Fruit fly (Drosophila melanogaster) whole organism, embryonic: ENCODE data around the gene pkaap.

Experiments used
- Abd-B ChIP-seq: fragments of 200-800 bp; sonication (Bioruptor generic); optimal IDR thresholded peaks from 2 replicates; lab custom pipeline; 2018; ENCODE audit warnings: missing biosample characterization, mild to moderate bottlenecking, missing genetic modification characterization, moderate library complexity
- Antp ChIP-seq: fragments of 200-800 bp; sonication (Bioruptor generic); optimal IDR thresholded peaks from 3 replicates; lab custom pipeline; 2016; ENCODE audit warnings: missing biosample characterization, missing genetic modification characterization
- CG10321 ChIP-seq: fragments of 200-800 bp; sonication (Bioruptor generic); IDR thresholded peaks from 2 replicates; pipeline ENCODE4 v1.3.6; 2022; ENCODE audit warnings: missing biosample characterization, missing genetic modification characterization
- CG11723 ChIP-seq: fragments of 200-800 bp; sonication (Bioruptor generic); optimal IDR thresholded peaks from 2 replicates; lab custom pipeline; 2017; ENCODE audit warnings: missing biosample characterization, mild to moderate bottlenecking, missing genetic modification characterization
- CG12659 ChIP-seq: fragments of 200-800 bp; sonication (Bioruptor generic); optimal IDR thresholded peaks from 3 replicates; lab custom pipeline; 2017; ENCODE audit warnings: mild to moderate bottlenecking, missing biosample characterization, missing genetic modification reagents, missing genetic modification characterization
- CG14441 ChIP-seq: fragments of 200-800 bp; sonication (Bioruptor generic); IDR thresholded peaks from 2 replicates; pipeline ENCODE4 v1.3.6; 2022; ENCODE audit warnings: missing biosample characterization, missing genetic modification characterization
- CG15011 ChIP-seq: fragments of 200-800 bp; sonication (Bioruptor generic); optimal IDR thresholded peaks from 3 replicates; lab custom pipeline; 2018; ENCODE audit warnings: missing biosample characterization, mild to moderate bottlenecking, missing genetic modification characterization
- CG15269 ChIP-seq: fragments of 200-800 bp; sonication (Bioruptor generic); optimal IDR thresholded peaks from 2 replicates; lab custom pipeline; 2018; ENCODE audit warnings: missing biosample characterization, mild to moderate bottlenecking, missing genetic modification characterization, moderate library complexity
- CG15479 ChIP-seq: fragments of 200-800 bp; sonication (Bioruptor generic); optimal IDR thresholded peaks from 3 replicates; lab custom pipeline; 2019; ENCODE audit warnings: missing biosample characterization, mild to moderate bottlenecking, missing genetic modification characterization, moderate library complexity
- CG17912 ChIP-seq: fragments of 200-800 bp; sonication (Bioruptor generic); optimal IDR thresholded peaks from 2 replicates; lab custom pipeline; 2018; ENCODE audit warnings: missing biosample characterization, mild to moderate bottlenecking, missing genetic modification characterization
- CG2889 ChIP-seq: fragments of 200-800 bp; sonication (Bioruptor generic); IDR thresholded peaks from 3 replicates; pipeline ENCODE4 v1.3.6; 2022; ENCODE audit warnings: missing biosample characterization, missing genetic modification characterization
- CG30020 ChIP-seq: fragments of 200-800 bp; optimal IDR thresholded peaks from 2 replicates; lab custom pipeline; 2019; ENCODE audit warnings: missing biosample characterization, mild to moderate bottlenecking, missing genetic modification characterization, moderate library complexity
- CG32767 ChIP-seq: fragments of 200-800 bp; sonication (Bioruptor generic); IDR thresholded peaks from 2 replicates; pipeline ENCODE4 v1.3.6; 2022; ENCODE audit warnings: missing biosample characterization, missing genetic modification characterization
- CG3847 ChIP-seq: fragments of 200-800 bp; sonication (Bioruptor generic); IDR thresholded peaks from 2 replicates; pipeline ENCODE4 v1.3.6; 2022; ENCODE audit warnings: missing biosample characterization, missing genetic modification characterization
- CG4360 ChIP-seq: fragments of 200-800 bp; sonication (Bioruptor generic); IDR thresholded peaks from 2 replicates; pipeline ENCODE4 v1.3.6; 2022; ENCODE audit warnings: missing biosample characterization, missing genetic modification characterization
- CG7556 ChIP-seq: fragments of 200-800 bp; sonication (Bioruptor generic); optimal IDR thresholded peaks from 2 replicates; lab custom pipeline; 2017; ENCODE audit warnings: missing biosample characterization, mild to moderate bottlenecking, missing genetic modification characterization
- CG7786 ChIP-seq: fragments of 200-800 bp; sonication (Bioruptor generic); optimal IDR thresholded peaks from 2 replicates; lab custom pipeline; 2016; ENCODE audit warnings: missing biosample characterization, missing genetic modification characterization
- CG8290 ChIP-seq, 3 experiments: fragments of 200-800 bp; sonication (Bioruptor generic); optimal IDR thresholded peaks; 2 replicates each; lab custom pipeline; 2016 to 2019; ENCODE audit warnings: missing biosample characterization in 3 of 3, missing genetic modification characterization in 3 of 3, mild to moderate bottlenecking in 2 of 3, moderate library complexity in 1 of 3
- Chrac-16 ChIP-seq: fragments of 200-800 bp; sonication (Bioruptor generic); optimal IDR thresholded peaks from 3 replicates; lab custom pipeline; 2016; ENCODE audit warnings: missing biosample characterization, missing genetic modification characterization
- CrebB ChIP-seq: fragments of 200-800 bp; sonication (Bioruptor generic); optimal IDR thresholded peaks from 3 replicates; lab custom pipeline; 2018; ENCODE audit warnings: missing biosample characterization, mild to moderate bottlenecking, missing genetic modification characterization
- Dip3 ChIP-seq: fragments of 200-800 bp; sonication (Bioruptor generic); optimal IDR thresholded peaks from 3 replicates; lab custom pipeline; 2016; ENCODE audit warnings: missing biosample characterization, missing genetic modification characterization
- Doc2 ChIP-seq: fragments of 200-800 bp; sonication (Bioruptor generic); IDR thresholded peaks from 2 replicates; pipeline ENCODE4 v1.3.6; 2022; ENCODE audit warnings: missing biosample characterization, missing genetic modification characterization
- Elba2 ChIP-seq: fragments of 200-800 bp; sonication (Bioruptor generic); optimal IDR thresholded peaks from 3 replicates; lab custom pipeline; 2016; ENCODE audit warnings: missing biosample characterization, missing genetic modification characterization
- Fer3 ChIP-seq: fragments of 200-800 bp; sonication (Bioruptor generic); optimal IDR thresholded peaks from 2 replicates; lab custom pipeline; 2018; ENCODE audit warnings: missing biosample characterization, mild to moderate bottlenecking, missing genetic modification characterization, moderate library complexity
- Hey ChIP-seq: fragments of 200-800 bp; sonication (Bioruptor generic); optimal IDR thresholded peaks from 3 replicates; lab custom pipeline; 2018; ENCODE audit warnings: missing biosample characterization, mild to moderate bottlenecking, missing genetic modification characterization
- Hr78 ChIP-seq, 2 experiments: fragments of 200-800 bp in 1 of 2; fragments of >200 bp in 1 of 2; sonication (Bioruptor generic) in 1 of 2; optimal IDR thresholded peaks; 2 replicates each; lab custom pipeline; 2017 to 2019; ENCODE audit warnings: missing biosample characterization in 2 of 2, missing genetic modification characterization in 2 of 2, mild to moderate bottlenecking in 1 of 2, moderate library complexity in 1 of 2
- Jarid2 ChIP-seq: fragments of 200-800 bp; sonication (Bioruptor generic); optimal IDR thresholded peaks from 3 replicates; lab custom pipeline; 2017; ENCODE audit warnings: mild to moderate bottlenecking, missing biosample characterization, missing genetic modification reagents, missing genetic modification characterization
- MBD-R2 ChIP-seq: fragments of 200-800 bp; sonication (Bioruptor generic); IDR thresholded peaks from 2 replicates; pipeline ENCODE4 v1.3.6; 2022; ENCODE audit warnings: missing biosample characterization, missing genetic modification characterization
- Nf-YA ChIP-seq: fragments of 200-800 bp; sonication (Bioruptor generic); IDR thresholded peaks from 2 replicates; pipeline ENCODE4 v1.3.6; 2022; ENCODE audit warnings: missing biosample characterization, missing genetic modification characterization
- Nf-YC ChIP-seq: fragments of 200-800 bp; optimal IDR thresholded peaks from 3 replicates; lab custom pipeline; 2019; ENCODE audit warnings: missing biosample characterization, mild to moderate bottlenecking, missing genetic modification characterization, moderate library complexity
- Opbp ChIP-seq: fragments of 200-800 bp; sonication (Bioruptor generic); IDR thresholded peaks from 3 replicates; pipeline ENCODE4 v1.3.6; 2022; ENCODE audit warnings: missing biosample characterization, missing genetic modification characterization; ENCODE audit not compliant: partially characterized antibody
- Optix ChIP-seq: fragments of 200-800 bp; sonication (Bioruptor generic); IDR thresholded peaks from 3 replicates; pipeline ENCODE4 v1.3.6; 2022; ENCODE audit warnings: missing biosample characterization, missing genetic modification characterization
- Side ChIP-seq: fragments of 200-800 bp; sonication (Bioruptor generic); optimal IDR thresholded peaks from 2 replicates; lab custom pipeline; 2016; ENCODE audit warnings: missing biosample characterization, missing genetic modification characterization
- Tbp ChIP-seq: fragments of >200 bp; optimal IDR thresholded peaks from 2 replicates; lab custom pipeline; 2018; ENCODE audit warnings: missing biosample characterization, missing genetic modification characterization
- ara ChIP-seq: fragments of 200-800 bp; sonication (Bioruptor generic); IDR thresholded peaks from 2 replicates; pipeline ENCODE4 v1.3.6; 2022; ENCODE audit warnings: missing biosample characterization, missing genetic modification characterization
- az2 ChIP-seq: fragments of 200-800 bp; sonication (Bioruptor generic); optimal IDR thresholded peaks from 3 replicates; lab custom pipeline; 2016; ENCODE audit warnings: missing biosample characterization, missing genetic modification characterization
- cwo ChIP-seq: fragments of 200-800 bp; sonication (Bioruptor generic); optimal IDR thresholded peaks from 3 replicates; lab custom pipeline; 2017; ENCODE audit warnings: missing biosample characterization, missing genetic modification characterization, mild to moderate bottlenecking, moderate library complexity, missing genetic modification reagents
- dmrt11E ChIP-seq: fragments of 200-800 bp; sonication (Bioruptor generic); optimal IDR thresholded peaks from 3 replicates; lab custom pipeline; 2018; ENCODE audit warnings: missing biosample characterization, mild to moderate bottlenecking, missing genetic modification characterization, moderate library complexity
- exex ChIP-seq: fragments of 200-800 bp; sonication (Bioruptor generic); optimal IDR thresholded peaks from 4 replicates; lab custom pipeline; 2018; ENCODE audit warnings: missing biosample characterization, mild to moderate bottlenecking, missing genetic modification characterization, moderate library complexity
- fd3F ChIP-seq: fragments of 200-800 bp; sonication (Bioruptor generic); optimal IDR thresholded peaks from 2 replicates; lab custom pipeline; 2018; ENCODE audit warnings: missing biosample characterization, mild to moderate bottlenecking, missing genetic modification characterization, moderate library complexity
- her ChIP-seq: fragments of 200-800 bp; sonication (Bioruptor generic); optimal IDR thresholded peaks from 2 replicates; lab custom pipeline; 2016; ENCODE audit warnings: missing biosample characterization, missing genetic modification characterization
- klu ChIP-seq: fragments of 200-800 bp; sonication (Bioruptor generic); IDR thresholded peaks from 2 replicates; pipeline ENCODE4 v1.3.6; 2022; ENCODE audit warnings: missing biosample characterization, missing genetic modification characterization
- nerfin-2 ChIP-seq: fragments of 200-800 bp; sonication (Bioruptor generic); IDR thresholded peaks from 2 replicates; pipeline ENCODE4 v1.3.6; 2022; ENCODE audit warnings: missing biosample characterization, missing genetic modification characterization; ENCODE audit not compliant: partially characterized antibody
- phol ChIP-seq: fragments of 200-800 bp; sonication (Bioruptor generic); optimal IDR thresholded peaks from 3 replicates; lab custom pipeline; 2018; ENCODE audit warnings: missing biosample characterization, mild to moderate bottlenecking, missing genetic modification characterization, moderate library complexity
- pum ChIP-seq: fragments of 200-800 bp; sonication (Bioruptor generic); optimal IDR thresholded peaks from 2 replicates; lab custom pipeline; 2016; ENCODE audit warnings: missing biosample characterization, missing genetic modification characterization
- slp2 ChIP-seq: fragments of 200-800 bp; sonication (Bioruptor generic); optimal IDR thresholded peaks from 2 replicates; lab custom pipeline; 2016; ENCODE audit warnings: missing biosample characterization, missing genetic modification characterization
- tup ChIP-seq: fragments of 200-800 bp; sonication (Bioruptor generic); optimal IDR thresholded peaks from 2 replicates; lab custom pipeline; 2016; ENCODE audit warnings: missing biosample characterization, mild to moderate bottlenecking, missing genetic modification characterization, moderate library complexity
- zen ChIP-seq: fragments of 200-800 bp; sonication (Bioruptor generic); optimal IDR thresholded peaks from 3 replicates; lab custom pipeline; 2018; ENCODE audit warnings: missing biosample characterization, mild to moderate bottlenecking, missing genetic modification characterization, moderate library complexity

Gene pkaap

DNA sequence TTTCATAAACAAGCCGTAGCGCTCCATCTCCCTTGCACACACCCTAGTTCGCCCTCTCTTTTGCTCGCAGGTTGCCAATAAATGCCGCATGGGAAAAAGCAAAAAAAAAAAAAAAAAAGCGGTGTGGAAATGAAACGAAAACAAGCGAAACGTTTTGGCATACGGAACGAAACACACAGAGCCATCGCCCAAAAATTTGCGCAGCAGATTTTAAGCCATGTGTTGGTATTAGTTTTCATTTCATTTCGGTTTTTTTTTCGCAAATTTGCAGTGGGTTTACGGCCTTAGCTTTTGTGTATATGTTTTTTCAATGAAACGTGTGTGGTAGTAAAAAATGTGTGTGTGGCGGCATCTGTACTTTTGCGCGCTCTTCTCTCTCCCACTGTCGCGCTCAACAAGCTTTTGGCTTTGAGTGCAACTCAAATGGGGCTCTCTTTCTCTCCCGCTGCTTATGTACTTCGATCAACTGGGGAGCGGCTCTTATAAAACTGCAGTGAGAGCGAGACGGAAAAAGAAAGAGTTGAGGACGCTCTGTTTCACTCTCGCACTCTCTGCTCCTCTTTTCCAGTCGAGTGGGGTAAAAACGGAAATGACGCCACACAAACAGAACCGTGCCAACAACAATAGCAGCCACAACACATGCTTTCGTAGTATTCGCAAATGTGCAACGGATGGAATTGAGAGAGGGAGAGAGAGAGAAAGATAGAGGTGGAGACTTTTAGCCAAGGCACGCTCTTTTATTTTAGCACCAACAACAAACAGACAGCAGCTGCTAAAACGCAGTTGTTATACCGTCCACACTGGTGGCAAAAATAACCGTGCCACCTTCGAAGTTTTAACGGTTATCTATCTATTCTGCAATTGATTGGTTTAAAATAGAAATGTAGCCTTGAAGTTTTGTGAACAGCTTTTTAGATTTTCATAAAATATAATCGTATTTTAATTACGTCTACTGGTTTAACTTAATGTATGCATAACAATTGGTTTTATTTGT lies 3.5 kb upstream of the pkaap start (continued):
- peak; percentile 21 for TF ChIP-seq phol (tag; lab: Kevin White, UChicago)
- no peak for TF ChIP-seq zen (tag; lab: Kevin White, UChicago)
- TF ChIP-seq slp2 (GFP tag; lab: Kevin White, UChicago), result peak; percentile 18
- TF ChIP-seq Dip3 (GFP tag; lab: Kevin White, UChicago), result peak; percentile 49
- peak; percentile 47 for TF ChIP-seq Fer3 (tag; lab: Kevin White, UChicago)
- TF ChIP-seq CG15269, result peak; percentile 77
- TF ChIP-seq Hey (tag; lab: Kevin White, UChicago), result no peak
- TF ChIP-seq Elba2 (GFP tag; lab: Kevin White, UChicago), result no peak
- TF ChIP-seq pum (GFP tag; lab: Kevin White, UChicago), result no peak
- no peak for TF ChIP-seq CG15479 (GFP tag; lab: Kevin White, UChicago)
- TF ChIP-seq Jarid2, result peak; percentile 30
- no peak for TF ChIP-seq nerfin-2 (GFP tag; lab: Robert Waterston, UW)
- no peak for TF ChIP-seq CG15011
- no peak for TF ChIP-seq ara (GFP tag; lab: Robert Waterston, UW)
- TF ChIP-seq Opbp (GFP tag; lab: Robert Waterston, UW), result no peak
- TF ChIP-seq tup (GFP tag; lab: Kevin White, UChicago), result no peak
- no peak for TF ChIP-seq Hr78 (GFP tag; optimal IDR thresholded peaks at IDR 0.05; lab: Kevin White, UChicago)
- TF ChIP-seq CG4360 (GFP tag; lab: Robert Waterston, UW), result no peak
- peak; percentile 13 for TF ChIP-seq CG7556
- no peak for TF ChIP-seq CG30020 (tag; lab: Kevin White, UChicago)
- no peak for TF ChIP-seq fd3F (GFP tag; lab: Kevin White, UChicago)
- no peak for TF ChIP-seq Tbp (GFP tag; lab: Kevin White, UChicago)
- TF ChIP-seq exex (tag; lab: Kevin White, UChicago), result peak; percentile 51
- TF ChIP-seq dmrt11E, result no peak
- TF ChIP-seq CG8290 (GFP tag; optimal IDR thresholded peaks at IDR 0.05; lab: Kevin White, UChicago), result no peak
- peak in 1 of 2 experiments; percentile 66 for TF ChIP-seq CG8290 (tag; optimal IDR thresholded peaks at IDR 0.05; lab: Kevin White, UChicago)
- TF ChIP-seq Chrac-16 (GFP tag; lab: Kevin White, UChicago), result peak; percentile 33
- TF ChIP-seq CG14441 (GFP tag; lab: Robert Waterston, UW), result no peak
- TF ChIP-seq CG32767 (GFP tag; lab: Robert Waterston, UW), result no peak
- no peak for TF ChIP-seq CG10321 (GFP tag; lab: Robert Waterston, UW)
- TF ChIP-seq MBD-R2, result no peak
- no peak for TF ChIP-seq Doc2 (GFP tag; lab: Robert Waterston, UW)
- TF ChIP-seq az2 (GFP tag; lab: Kevin White, UChicago), result no peak
- peak; percentile 72 for TF ChIP-seq CG17912 (GFP tag; lab: Kevin White, UChicago)
- TF ChIP-seq Antp (GFP tag; lab: Kevin White, UChicago), result peak; percentile 37
- TF ChIP-seq CG12659 (GFP tag; lab: Kevin White, UChicago), result peak; percentile 47
- peak; percentile 23 for TF ChIP-seq Abd-B
- TF ChIP-seq Optix (GFP tag; lab: Robert Waterston, UW), result no peak
- peak; percentile 5 for TF ChIP-seq CG7786 (GFP tag; lab: Kevin White, UChicago)
- no peak for TF ChIP-seq CG2889 (GFP tag; lab: Robert Waterston, UW)
- TF ChIP-seq Nf-YC, result peak; percentile 1
- no peak for TF ChIP-seq her (GFP tag; lab: Kevin White, UChicago)
- TF ChIP-seq Side, result peak; percentile 63
- TF ChIP-seq Nf-YA (GFP tag; lab: Robert Waterston, UW), result no peak
- TF ChIP-seq CG11723, result no peak
- peak; percentile 57 for TF ChIP-seq CrebB (tag; lab: Kevin White, UChicago)
- no peak for TF ChIP-seq klu (GFP tag; lab: Robert Waterston, UW)
- TF ChIP-seq CG3847 (GFP tag; lab: Robert Waterston, UW), result no peak
- TF ChIP-seq cwo, result peak; percentile 72
